Worm (Caenorhabditis elegans): ENCODE measurements around the gene T10G3.1.

The T10G3.1 gene

ce11 chrV:13457858-13458257 is 15.6 kb downstream of the T10G3.1 start, which contains the start of gene F25H9.2:
TSS of gene F25H9.2 (plus strand) at chrV:13458083.
- TF ChIP-seq nfyb-1 (GFP tag; IDR thresholded peaks at IDR 0.05) = no peak
- TF ChIP-seq ets-4 (GFP tag; optimal IDR thresholded peaks at IDR 0.05) = no peak
- TF ChIP-seq gei-17 (GFP tag; optimal IDR thresholded peaks at IDR 0.05) = no peak
- TF ChIP-seq rec-8 (tag; optimal IDR thresholded peaks at IDR 0.05) = no peak
- no peak for TF ChIP-seq hsf-1 (GFP tag; IDR thresholded peaks at IDR 0.05)
- no peak for TF ChIP-seq lsy-27 (tag; optimal IDR thresholded peaks at IDR 0.05; ENCODE audit: borderline replicate concordance, insufficient read depth)
- TF ChIP-seq B0261.1 (tag; optimal IDR thresholded peaks at IDR 0.05) = no peak

ce11 chrV:13455448-13455847 is 18.0 kb downstream of the T10G3.1 start, which contains the start of gene lurp-3:
TSS of gene lurp-3 (plus strand) at chrV:13455748.
- TF ChIP-seq atf-7 (tag; optimal IDR thresholded peaks at IDR 0.05) (no peak), F55B11.4 (tag; optimal IDR thresholded peaks at IDR 0.05; ENCODE audit: borderline replicate concordance, insufficient read depth) (no peak), ztf-22 (GFP tag; optimal IDR thresholded peaks at IDR 0.05) (no peak), lin-54 (GFP tag; optimal IDR thresholded peaks at IDR 0.05) (no peak), Y79H2A.3 (GFP tag; conservative IDR thresholded peaks at IDR 0.05) (no peak), mxl-1 (tag; optimal IDR thresholded peaks at IDR 0.05) (no peak), F52B5.7 (tag; optimal IDR thresholded peaks at IDR 0.05) (no peak)

ce11 chrV:13453334-13453733 is 20.1 kb downstream of the T10G3.1 start, which contains the start of gene lurp-2:
TSS of gene lurp-2 (plus strand) at chrV:13453634.
- no peak for TF ChIP-seq hmg-1.2 (GFP tag; IDR thresholded peaks at IDR 0.05)
- no peak for TF ChIP-seq nhr-120 (GFP tag; IDR thresholded peaks at IDR 0.05)
- TF ChIP-seq tbx-9 (tag; optimal IDR thresholded peaks at IDR 0.05; ENCODE audit: borderline replicate concordance) = no peak
- no peak for TF ChIP-seq rpc-1 (optimal IDR thresholded peaks at IDR 0.05)
- TF ChIP-seq rpc-1 (tag; optimal IDR thresholded peaks at IDR 0.05) = no peak
- no peak for TF ChIP-seq somi-1 (GFP tag; optimal IDR thresholded peaks at IDR 0.05)
- TF ChIP-seq Y95B8A.8 (GFP tag; IDR thresholded peaks at IDR 0.05) = no peak
- no peak for TF ChIP-seq D2030.7 (GFP tag; IDR thresholded peaks at IDR 0.05)
- no peak for TF ChIP-seq ceh-91 (GFP tag; IDR thresholded peaks at IDR 0.05)
- TF ChIP-seq cebp-1 (GFP tag; IDR thresholded peaks at IDR 0.05) = no peak
- TF ChIP-seq cebp-1 (tag; optimal IDR thresholded peaks at IDR 0.05) = no peak
- TF ChIP-seq lsl-1 (GFP tag; optimal IDR thresholded peaks at IDR 0.05) = no peak
- no peak for TF ChIP-seq aptf-2 (GFP tag; conservative IDR thresholded peaks at IDR 0.05)
- no peak for TF ChIP-seq rec-8 (tag; optimal IDR thresholded peaks at IDR 0.05)
- no peak for TF ChIP-seq pha-4 (tag; optimal IDR thresholded peaks at IDR 0.05)
- TF ChIP-seq nfya-1 (tag; optimal IDR thresholded peaks at IDR 0.05; ENCODE audit: borderline replicate concordance, insufficient read depth) = no peak
- TF ChIP-seq F52B5.7 (tag; optimal IDR thresholded peaks at IDR 0.05) = no peak
- TF ChIP-seq K11D2.4 (GFP tag; IDR thresholded peaks at IDR 0.05) = no peak
- TF ChIP-seq F57A8.1 (GFP tag; optimal IDR thresholded peaks at IDR 0.05) = no peak
- TF ChIP-seq mes-4 (tag; optimal IDR thresholded peaks at IDR 0.05) = no peak
- no peak for TF ChIP-seq B0035.1 (tag; optimal IDR thresholded peaks at IDR 0.05)
- no peak for TF ChIP-seq tbp1 (GFP tag; optimal IDR thresholded peaks at IDR 0.05)

ce11 chrV:13445229-13445949 is 28.1 kb downstream of the T10G3.1 start, which contains the start of gene Y2H9A.4:
TSS of gene Y2H9A.4 (plus strand) at chrV:13445899.
- no peak for TF ChIP-seq C17E4.6 (GFP tag; IDR thresholded peaks at IDR 0.05)
- TF ChIP-seq rec-8 (tag; optimal IDR thresholded peaks at IDR 0.05) = no peak
- TF ChIP-seq dox-1 (GFP tag; IDR thresholded peaks at IDR 0.05) = no peak
- TF ChIP-seq F37B4.10 (GFP tag; IDR thresholded peaks at IDR 0.05) = no peak
- no peak for TF ChIP-seq F39B2.1 (GFP tag; IDR thresholded peaks at IDR 0.05)
- no peak for TF ChIP-seq ztf-25 (GFP tag; IDR thresholded peaks at IDR 0.05)
- TF ChIP-seq Y79H2A.3 (GFP tag; conservative IDR thresholded peaks at IDR 0.05) = no peak
- no peak for TF ChIP-seq aptf-3 (GFP tag; IDR thresholded peaks at IDR 0.05)
- no peak for TF ChIP-seq snpc-1.1 (tag; optimal IDR thresholded peaks at IDR 0.05; ENCODE audit: insufficient read depth)
- no peak for TF ChIP-seq repo-1 (tag; optimal IDR thresholded peaks at IDR 0.05)
- no peak for TF ChIP-seq F23B12.7 (tag; optimal IDR thresholded peaks at IDR 0.05; ENCODE audit: insufficient read depth)
- no peak for TF ChIP-seq attf-3 (GFP tag; conservative IDR thresholded peaks at IDR 0.05)
- no peak for TF ChIP-seq dpff-1 (tag; optimal IDR thresholded peaks at IDR 0.05)

Data from whole organism, young adult.